Fruit fly (Drosophila melanogaster) whole organism, wandering third instar larva: ENCODE results near the gene CG31207.

Source experiments
- Abd-B ChIP-seq: fragments of >200 bp; optimal IDR thresholded peaks from 2 replicates; lab custom pipeline; 2017; ENCODE audit warnings: missing biosample characterization, missing genetic modification characterization
- CG32264 ChIP-seq: fragments of 200-800 bp; sonication (Bioruptor generic); optimal IDR thresholded peaks from 2 replicates; lab custom pipeline; 2016; ENCODE audit warnings: missing biosample characterization, missing genetic modification characterization
- CG9705 ChIP-seq: fragments of 200-800 bp; sonication (Bioruptor generic); optimal IDR thresholded peaks from 2 replicates; lab custom pipeline; 2018; ENCODE audit warnings: missing biosample characterization, mild to moderate bottlenecking, missing genetic modification characterization
- CrebA ChIP-seq: fragments of 200-800 bp; sonication (Bioruptor generic); optimal IDR thresholded peaks from 2 replicates; lab custom pipeline; 2016; ENCODE audit warnings: missing biosample characterization, mild to moderate bottlenecking, missing genetic modification characterization, borderline replicate concordance
- Dfd ChIP-seq: fragments of >200 bp; optimal IDR thresholded peaks from 2 replicates; lab custom pipeline; 2017; ENCODE audit warnings: missing biosample characterization, missing genetic modification characterization
- HLH106 ChIP-seq: fragments of 200-800 bp; optimal IDR thresholded peaks from 3 replicates; lab custom pipeline; 2019; ENCODE audit warnings: missing biosample characterization, mild to moderate bottlenecking, missing genetic modification characterization, moderate library complexity
- Hnf4 ChIP-seq: fragments of 200-800 bp; sonication (Bioruptor generic); optimal IDR thresholded peaks from 2 replicates; lab custom pipeline; 2016; ENCODE audit warnings: missing biosample characterization, mild to moderate bottlenecking, missing genetic modification characterization
- Hr78 ChIP-seq: fragments of >200 bp; optimal IDR thresholded peaks from 2 replicates; lab custom pipeline; 2017; ENCODE audit warnings: missing biosample characterization, missing genetic modification characterization
- Jra ChIP-seq: sonication (Bioruptor generic); optimal IDR thresholded peaks from 2 replicates; lab custom pipeline; 2016; ENCODE audit warnings: missing biosample characterization, missing genetic modification characterization
- Mio ChIP-seq: sonication (Bioruptor generic); optimal IDR thresholded peaks from 2 replicates; lab custom pipeline; 2016; ENCODE audit warnings: missing biosample characterization, missing genetic modification characterization
- Myc ChIP-seq: fragments of >200 bp; optimal IDR thresholded peaks from 2 replicates; lab custom pipeline; 2017
- N ChIP-seq: fragments of >200 bp; optimal IDR thresholded peaks from 2 replicates; lab custom pipeline; 2018; ENCODE audit warnings: missing biosample characterization, missing external identifiers, missing genetic modification characterization
- OdsH ChIP-seq: fragments of 200-800 bp; sonication (Bioruptor generic); optimal IDR thresholded peaks from 2 replicates; lab custom pipeline; 2016; ENCODE audit warnings: missing biosample characterization, mild to moderate bottlenecking, missing genetic modification characterization
- Rel ChIP-seq, 2 experiments: fragments of 200-800 bp; sonication (Bioruptor generic) in 1 of 2; optimal IDR thresholded peaks; 2 replicates in 1 of 2; 3 replicates in 1 of 2; lab custom pipeline; 2016 to 2019; ENCODE audit warnings: mild to moderate bottlenecking in 2 of 2, missing biosample characterization in 2 of 2, missing genetic modification characterization in 2 of 2, moderate library complexity in 1 of 2
- Sp1 ChIP-seq: fragments of 200-800 bp; sonication (Bioruptor generic); optimal IDR thresholded peaks from 3 replicates; lab custom pipeline; 2019; ENCODE audit warnings: missing biosample characterization, mild to moderate bottlenecking, missing genetic modification characterization, moderate library complexity
- Vsx2 ChIP-seq: fragments of 200-300, 225-300 bp; sonication (Bioruptor generic); optimal IDR thresholded peaks from 2 replicates; lab custom pipeline; 2018; ENCODE audit warnings: missing biosample characterization, missing genetic modification characterization; ENCODE audit not compliant: partially characterized antibody
- br ChIP-seq: fragments of 200-800 bp; sonication (Bioruptor generic); optimal IDR thresholded peaks from 2 replicates; lab custom pipeline; 2016; ENCODE audit warnings: missing biosample characterization, missing genetic modification characterization
- brk ChIP-seq: fragments of 200-800 bp; sonication (Bioruptor generic); optimal IDR thresholded peaks from 2 replicates; lab custom pipeline; 2016; ENCODE audit warnings: missing biosample characterization, mild to moderate bottlenecking, missing genetic modification characterization
- dl ChIP-seq, 2 experiments: fragments of 175-275, 200-275 bp in 1 of 2; fragments of 200-275 bp in 1 of 2; sonication (Bioruptor generic); optimal IDR thresholded peaks; lab custom pipeline; 2018; ENCODE audit warnings: mild to moderate bottlenecking in 2 of 2, missing biosample characterization in 2 of 2, missing genetic modification characterization in 2 of 2, moderate library complexity in 2 of 2; ENCODE audit not compliant: partially characterized antibody in 2 of 2, insufficient read depth in 1 of 2
- dmrt93B ChIP-seq: fragments of 200-800 bp; sonication (Bioruptor generic); optimal IDR thresholded peaks from 2 replicates; lab custom pipeline; 2018; ENCODE audit warnings: missing biosample characterization, mild to moderate bottlenecking, missing genetic modification characterization
- dsf ChIP-seq: sonication (Bioruptor generic); optimal IDR thresholded peaks from 2 replicates; lab custom pipeline; 2016; ENCODE audit warnings: missing biosample characterization, missing genetic modification characterization, borderline replicate concordance
- foxo ChIP-seq, 2 experiments: fragments of 200-800 bp; sonication (Bioruptor generic); optimal IDR thresholded peaks; 2 replicates in 1 of 2; 3 replicates in 1 of 2; lab custom pipeline; 2016 to 2017; ENCODE audit warnings: missing biosample characterization in 2 of 2, missing genetic modification characterization in 2 of 2
- fru ChIP-seq: fragments of 200-800 bp; sonication (Bioruptor generic); optimal IDR thresholded peaks from 3 replicates; lab custom pipeline; 2016; ENCODE audit warnings: missing biosample characterization, mild to moderate bottlenecking, missing genetic modification characterization
- jim ChIP-seq: fragments of 175-275, 200-325 bp; sonication (Bioruptor generic); optimal IDR thresholded peaks from 2 replicates; lab custom pipeline; 2016; ENCODE audit warnings: missing biosample characterization, mild to moderate bottlenecking, missing genetic modification characterization
- lola ChIP-seq: fragments of >200 bp; optimal IDR thresholded peaks from 2 replicates; lab custom pipeline; 2017; ENCODE audit warnings: missing biosample characterization, missing genetic modification characterization
- pan ChIP-seq: fragments of >200 bp; optimal IDR thresholded peaks from 2 replicates; lab custom pipeline; 2017
- psq ChIP-seq: fragments of 200-800 bp; sonication (Bioruptor generic); optimal IDR thresholded peaks from 3 replicates; lab custom pipeline; 2017; ENCODE audit warnings: missing biosample characterization, mild to moderate bottlenecking, missing genetic modification characterization, moderate library complexity
- rgr ChIP-seq: fragments of 200-800 bp; sonication (Bioruptor generic); optimal IDR thresholded peaks from 3 replicates; lab custom pipeline; 2016; ENCODE audit warnings: missing biosample characterization, mild to moderate bottlenecking, missing genetic modification characterization
- sage ChIP-seq: fragments of 200-800 bp; sonication (Bioruptor generic); optimal IDR thresholded peaks from 2 replicates; lab custom pipeline; 2016; ENCODE audit warnings: missing biosample characterization, mild to moderate bottlenecking, missing genetic modification characterization
- sv ChIP-seq: fragments of 200-800 bp; sonication (Bioruptor generic); optimal IDR thresholded peaks from 3 replicates; lab custom pipeline; 2016; ENCODE audit warnings: missing biosample characterization, missing genetic modification characterization
- tai ChIP-seq: sonication (Bioruptor generic); optimal IDR thresholded peaks from 2 replicates; lab custom pipeline; 2016; ENCODE audit warnings: missing biosample characterization, missing genetic modification characterization
- usp ChIP-seq: fragments of >200 bp; optimal IDR thresholded peaks from 2 replicates; lab custom pipeline; 2017; ENCODE audit warnings: missing biosample characterization, missing genetic modification characterization

CG31207 gene

dm6 chr3R:21043549-21044118 lies 3.2 kb downstream of the CG31207 start, which contains the start of gene CG12278:
CG12278 (plus strand) TSS chr3R:21044068.
- no peak for TF ChIP-seq Mio (GFP tag; lab: Kevin White, UChicago)
- TF ChIP-seq usp (GFP tag; lab: Kevin White, UChicago): no peak
- no peak for TF ChIP-seq Abd-B (GFP tag; lab: Kevin White, UChicago)
- no peak for TF ChIP-seq dsf
- no peak for TF ChIP-seq CG9705
- no peak for TF ChIP-seq HLH106 (tag; lab: Kevin White, UChicago)
- TF ChIP-seq Rel (GFP tag; optimal IDR thresholded peaks at IDR 0.05; lab: Kevin White, UChicago): no peak
- no peak for TF ChIP-seq Rel (tag; optimal IDR thresholded peaks at IDR 0.05; lab: Kevin White, UChicago)
- no peak for TF ChIP-seq dmrt93B
- TF ChIP-seq lola (GFP tag; lab: Kevin White, UChicago): no peak
- TF ChIP-seq fru (GFP tag; lab: Kevin White, UChicago): no peak
- no peak for TF ChIP-seq jim (GFP tag; lab: Kevin White, UChicago)
- no peak for TF ChIP-seq Jra (GFP tag; lab: Kevin White, UChicago)
- no peak for TF ChIP-seq N
- TF ChIP-seq foxo (GFP tag; optimal IDR thresholded peaks at IDR 0.05; lab: Kevin White, UChicago): no peak
- no peak for TF ChIP-seq pan (lab: Kevin White, UChicago)
- no peak for TF ChIP-seq Myc
- no peak for TF ChIP-seq psq (GFP tag; lab: Kevin White, UChicago)
- no peak for TF ChIP-seq Vsx2 (GFP tag; lab: Kevin White, UChicago)
- TF ChIP-seq tai (GFP tag; lab: Kevin White, UChicago): no peak
- TF ChIP-seq, all 38 proteins: peak for 0

- no peak for TF ChIP-seq brk (GFP tag; lab: Kevin White, UChicago)
These were observed 4.4 kb downstream of the CG31207 start, which contains the start of gene Dhc93AB for dm6 chr3R:21042399-21042798. Dhc93AB (minus strand) TSS chr3R:21042499.

dm6 chr3R:21025508-21025907 lies 21.3 kb downstream of the CG31207 start:
- TF ChIP-seq CrebA (GFP tag; lab: Kevin White, UChicago) (no peak), usp (GFP tag; lab: Kevin White, UChicago) (no peak), Mio (GFP tag; lab: Kevin White, UChicago) (no peak), pan (lab: Kevin White, UChicago) (no peak)

- TF ChIP-seq usp (GFP tag; lab: Kevin White, UChicago): no peak
- TF ChIP-seq sv (GFP tag; lab: Kevin White, UChicago): no peak
- peak; percentile 9 for TF ChIP-seq HLH106 (tag; lab: Kevin White, UChicago)
- TF ChIP-seq Abd-B (GFP tag; lab: Kevin White, UChicago): no peak
- TF ChIP-seq psq (GFP tag; lab: Kevin White, UChicago): no peak
- TF ChIP-seq foxo (GFP tag; optimal IDR thresholded peaks at IDR 0.05; lab: Kevin White, UChicago): no peak
- no peak for TF ChIP-seq jim (GFP tag; lab: Kevin White, UChicago)
- TF ChIP-seq Sp1 (GFP tag; lab: Kevin White, UChicago): peak; percentile 72
- TF ChIP-seq CG9705: no peak
- peak; percentile 37 for TF ChIP-seq br (GFP tag; lab: Kevin White, UChicago)
- TF ChIP-seq CrebA (GFP tag; lab: Kevin White, UChicago): peak; percentile 68
- TF ChIP-seq sage (GFP tag; lab: Kevin White, UChicago): peak; percentile 9
- no peak for TF ChIP-seq CG32264 (GFP tag; lab: Kevin White, UChicago)
- peak; percentile 84 for TF ChIP-seq Rel (GFP tag; optimal IDR thresholded peaks at IDR 0.05; lab: Kevin White, UChicago)
- TF ChIP-seq Rel (tag; optimal IDR thresholded peaks at IDR 0.05; lab: Kevin White, UChicago): no peak
These were observed 22.8 kb downstream of the CG31207 start, which contains the start of gene peg for dm6 chr3R:21023902-21024541. peg (minus strand) TSS chr3R:21024163.

- no peak for TF ChIP-seq tai (GFP tag; lab: Kevin White, UChicago)
- TF ChIP-seq dl (GFP tag; optimal IDR thresholded peaks at IDR 0.05; lab: Kevin White, UChicago; ENCODE audit: insufficient read depth in 1 of 2, partially characterized antibody in 2 of 2): no peak
- no peak for TF ChIP-seq Dfd (GFP tag; lab: Kevin White, UChicago)
- no peak for TF ChIP-seq Rel (GFP tag; optimal IDR thresholded peaks at IDR 0.05; lab: Kevin White, UChicago)
- no peak for TF ChIP-seq Rel (tag; optimal IDR thresholded peaks at IDR 0.05; lab: Kevin White, UChicago)
- no peak for TF ChIP-seq Sp1 (GFP tag; lab: Kevin White, UChicago)
- TF ChIP-seq rgr: no peak
- TF ChIP-seq Abd-B (GFP tag; lab: Kevin White, UChicago): no peak
- no peak for TF ChIP-seq brk (GFP tag; lab: Kevin White, UChicago)
- no peak for TF ChIP-seq HLH106 (tag; lab: Kevin White, UChicago)
- TF ChIP-seq OdsH (GFP tag; lab: Kevin White, UChicago): no peak
- TF ChIP-seq Myc: no peak
- no peak for TF ChIP-seq Hr78 (GFP tag; lab: Kevin White, UChicago)
- no peak for TF ChIP-seq Hnf4 (GFP tag; lab: Kevin White, UChicago)
- TF ChIP-seq Jra (GFP tag; lab: Kevin White, UChicago): no peak
- TF ChIP-seq lola (GFP tag; lab: Kevin White, UChicago): no peak
- no peak for TF ChIP-seq sv (GFP tag; lab: Kevin White, UChicago)
- no peak for TF ChIP-seq CrebA (GFP tag; lab: Kevin White, UChicago)
These were observed 23.9 kb downstream of the CG31207 start for dm6 chr3R:21022769-21023517.
